Worm (Caenorhabditis elegans) whole organism, early embryonic: Measurements from ENCODE around the gene rga-3.
"Not testable (repeated sequence)": the region's sequence is repeated elsewhere in the genome, so short reads cannot be mapped to it uniquely, and the experiment has no call there.

Source experiments
- B0310.2 ChIP-seq: sonication (generic microtip); optimal IDR thresholded peaks from 2 replicates; lab custom pipeline; 2016; ENCODE audit warnings: mild to moderate bottlenecking, missing genetic modification characterization, missing compliant biosample characterization
- F13C5.2 ChIP-seq: sonication (generic microtip); optimal IDR thresholded peaks from 2 replicates; lab custom pipeline; 2017; ENCODE audit warnings: mild to moderate bottlenecking, missing genetic modification characterization, inconsistent platforms, missing compliant biosample characterization
- aly-1 ChIP-seq: sonication (generic microtip); optimal IDR thresholded peaks from 2 replicates; lab custom pipeline; 2016; ENCODE audit warnings: missing genetic modification characterization, missing compliant biosample characterization
- ama-1 ChIP-seq: fragments of 150-350 bp; optimal IDR thresholded peaks from 2 replicates; lab custom pipeline; 2014
- ceh-13 ChIP-seq: fragments of 200-800 bp; sonication (Bioruptor generic); optimal IDR thresholded peaks from 2 replicates; lab custom pipeline; 2018; ENCODE audit warnings: mild to moderate bottlenecking, missing genetic modification characterization, missing compliant biosample characterization
- ceh-36 ChIP-seq: sonication (generic microtip); optimal IDR thresholded peaks from 2 replicates; lab custom pipeline; 2016; ENCODE audit warnings: missing genetic modification characterization, inconsistent platforms, missing compliant biosample characterization
- ets-7 ChIP-seq: sonication (generic microtip); optimal IDR thresholded peaks from 2 replicates; lab custom pipeline; 2016; ENCODE audit warnings: missing genotype, missing genetic modification characterization, missing compliant biosample characterization
- flt-1 ChIP-seq: fragments of 200-800 bp; sonication (Bioruptor generic); IDR thresholded peaks from 2 replicates; pipeline ENCODE4 v1.3.6; 2022; ENCODE audit warnings: missing genetic modification characterization, missing compliant biosample characterization
- hmbx-1 ChIP-seq: sonication (generic microtip); optimal IDR thresholded peaks from 2 replicates; lab custom pipeline; 2016; ENCODE audit warnings: mild to moderate bottlenecking, missing genetic modification characterization, missing compliant biosample characterization
- hmg-4 ChIP-seq: fragments of 200-800 bp; sonication (Bioruptor generic); optimal IDR thresholded peaks from 2 replicates; lab custom pipeline; 2018; ENCODE audit warnings: mild to moderate bottlenecking, missing genetic modification characterization, missing compliant biosample characterization
- hnd-1 ChIP-seq: sonication (generic microtip); optimal IDR thresholded peaks from 2 replicates; lab custom pipeline; 2016; ENCODE audit warnings: missing genetic modification characterization, missing compliant biosample characterization
- pes-1 ChIP-seq: fragments of 200-800 bp; sonication (Bioruptor generic); IDR thresholded peaks from 2 replicates; pipeline ENCODE4 v1.3.6; 2022; ENCODE audit warnings: missing genetic modification reagents, missing genetic modification characterization, missing compliant biosample characterization
- scrt-1 ChIP-seq: fragments of 200-800 bp; sonication (Bioruptor generic); IDR thresholded peaks from 2 replicates; pipeline ENCODE4 v1.3.6; 2022; ENCODE audit warnings: missing genetic modification characterization, missing compliant biosample characterization
- sea-1 ChIP-seq: fragments of 200-800 bp; sonication (Bioruptor generic); conservative IDR thresholded peaks from 2 replicates; pipeline ENCODE4 v1.3.6; 2022; ENCODE audit warnings: missing genetic modification characterization, missing compliant biosample characterization
- tbx-11 ChIP-seq: fragments of 200-800 bp; sonication (Bioruptor generic); IDR thresholded peaks from 2 replicates; pipeline ENCODE4 v1.3.6; 2022; ENCODE audit warnings: missing genetic modification characterization, missing compliant biosample characterization
- tbx-37 ChIP-seq: fragments of 200-800 bp; sonication (Bioruptor generic); conservative IDR thresholded peaks from 2 replicates; pipeline ENCODE4 v1.3.6; 2022; ENCODE audit warnings: missing genetic modification reagents, missing genetic modification characterization, missing compliant biosample characterization
- tra-4 ChIP-seq: sonication (generic microtip); optimal IDR thresholded peaks from 2 replicates; lab custom pipeline; 2017; ENCODE audit warnings: missing genetic modification characterization, missing compliant biosample characterization

rga-3 gene

ce11 chrV:5746237-5746636, 28.6 kb downstream of the rga-3 start:
- TF ChIP-seq ets-7 (tag; lab: Kevin White, UChicago) (no peak), tbx-11 (GFP tag; lab: Robert Waterston, UW) (no peak), hnd-1 (no peak), flt-1 (GFP tag; lab: Robert Waterston, UW) (no peak), sea-1 (GFP tag; lab: Robert Waterston, UW) (no peak), hmg-4 (GFP tag; lab: Kevin White, UChicago) (no peak), hmbx-1 (tag; lab: Kevin White, UChicago) (no peak), F13C5.2 (tag; lab: Kevin White, UChicago) (no peak), ceh-36 (no peak), scrt-1 (GFP tag; lab: Robert Waterston, UW) (no peak), tra-4 (no peak), aly-1 (tag; lab: Kevin White, UChicago) (no peak), ama-1 (lab: Kevin White, UChicago) (no peak), B0310.2 (tag; lab: Kevin White, UChicago) (no peak), tbx-37 (no peak), ceh-13 (GFP tag; lab: Kevin White, UChicago) (no peak), pes-1 (no peak)

- TF ChIP-seq flt-1 (GFP tag; lab: Robert Waterston, UW): no peak
- TF ChIP-seq tra-4: no peak
- no peak for TF ChIP-seq B0310.2 (tag; lab: Kevin White, UChicago)
- no peak for TF ChIP-seq F13C5.2 (tag; lab: Kevin White, UChicago)
- TF ChIP-seq scrt-1 (GFP tag; lab: Robert Waterston, UW): no peak
- no peak for TF ChIP-seq ceh-36
Measured at ce11 chrV:5747519-5747918, 29.8 kb downstream of the rga-3 start, which contains the start of gene acds-10. acds-10 (plus strand) TSS chrV:5747819.

- TF ChIP-seq hmg-4 (GFP tag; lab: Kevin White, UChicago) (no peak), ets-7 (tag; lab: Kevin White, UChicago) (no peak), ceh-13 (GFP tag; lab: Kevin White, UChicago) (no peak), sea-1 (GFP tag; lab: Robert Waterston, UW) (no peak), hnd-1 (no peak), B0310.2 (tag; lab: Kevin White, UChicago) (no peak), ama-1 (lab: Kevin White, UChicago) (no peak), ceh-36 (no peak), pes-1 (no peak), F13C5.2 (tag; lab: Kevin White, UChicago) (no peak), hmbx-1 (tag; lab: Kevin White, UChicago) (no peak), tra-4 (no peak), aly-1 (tag; lab: Kevin White, UChicago) (no peak), tbx-37 (no peak)
Measured at ce11 chrV:5753432-5753831, 35.7 kb downstream of the rga-3 start, which contains the start of gene pgph-1. pgph-1 (minus strand) TSS chrV:5753532.

ce11 chrV:5755203-5755693, 37.6 kb downstream of the rga-3 start, which contains the start of gene K09H11.11:
K09H11.11 (minus strand) TSS chrV:5755253.
- not testable (repeated sequence) for TF ChIP-seq aly-1 (tag; lab: Kevin White, UChicago); hmbx-1 (tag; lab: Kevin White, UChicago); tbx-11 (GFP tag; lab: Robert Waterston, UW)

- TF ChIP-seq B0310.2 (tag; lab: Kevin White, UChicago): no peak
- no peak for TF ChIP-seq tbx-37
- TF ChIP-seq sea-1 (GFP tag; lab: Robert Waterston, UW): no peak
- no peak for TF ChIP-seq F13C5.2 (tag; lab: Kevin White, UChicago)
- no peak for TF ChIP-seq tra-4
- no peak for TF ChIP-seq ets-7 (tag; lab: Kevin White, UChicago)
- no peak for TF ChIP-seq flt-1 (GFP tag; lab: Robert Waterston, UW)
- TF ChIP-seq ceh-13 (GFP tag; lab: Kevin White, UChicago): no peak
- TF ChIP-seq ceh-36: no peak
- no peak for TF ChIP-seq pes-1
- TF ChIP-seq tbx-11 (GFP tag; lab: Robert Waterston, UW): no peak
- no peak for TF ChIP-seq ama-1 (lab: Kevin White, UChicago)
- TF ChIP-seq hnd-1: no peak
- TF ChIP-seq hmbx-1 (tag; lab: Kevin White, UChicago): no peak
- no peak for TF ChIP-seq aly-1 (tag; lab: Kevin White, UChicago)
- TF ChIP-seq scrt-1 (GFP tag; lab: Robert Waterston, UW): no peak
- no peak for TF ChIP-seq hmg-4 (GFP tag; lab: Kevin White, UChicago)
Measured at ce11 chrV:5756193-5756592, 38.5 kb downstream of the rga-3 start, which contains the start of gene C53A3.3. C53A3.3 (plus strand) TSS chrV:5756493.

- no peak for TF ChIP-seq ets-7 (tag; lab: Kevin White, UChicago)
- TF ChIP-seq ceh-13 (GFP tag; lab: Kevin White, UChicago): no peak
- no peak for TF ChIP-seq aly-1 (tag; lab: Kevin White, UChicago)
- no peak for TF ChIP-seq scrt-1 (GFP tag; lab: Robert Waterston, UW)
- TF ChIP-seq tbx-37: no peak
- no peak for TF ChIP-seq ceh-36
- no peak for TF ChIP-seq pes-1
- TF ChIP-seq hmg-4 (GFP tag; lab: Kevin White, UChicago): no peak
- no peak for TF ChIP-seq tra-4
- no peak for TF ChIP-seq hnd-1
- no peak for TF ChIP-seq F13C5.2 (tag; lab: Kevin White, UChicago)
- TF ChIP-seq flt-1 (GFP tag; lab: Robert Waterston, UW): no peak
- TF ChIP-seq hmbx-1 (tag; lab: Kevin White, UChicago): no peak
- no peak for TF ChIP-seq ama-1 (lab: Kevin White, UChicago)
Measured at ce11 chrV:5758780-5759179, 41.1 kb downstream of the rga-3 start, which contains the start of gene C53A3.4. C53A3.4 (minus strand) TSS chrV:5758880.

- TF ChIP-seq ceh-36: no peak
- no peak for TF ChIP-seq tra-4
- TF ChIP-seq sea-1 (GFP tag; lab: Robert Waterston, UW): no peak
- TF ChIP-seq hmg-4 (GFP tag; lab: Kevin White, UChicago): no peak
- TF ChIP-seq tbx-37: no peak
- no peak for TF ChIP-seq ceh-13 (GFP tag; lab: Kevin White, UChicago)
- no peak for TF ChIP-seq tbx-11 (GFP tag; lab: Robert Waterston, UW)
- no peak for TF ChIP-seq aly-1 (tag; lab: Kevin White, UChicago)
- TF ChIP-seq F13C5.2 (tag; lab: Kevin White, UChicago): no peak
- TF ChIP-seq flt-1 (GFP tag; lab: Robert Waterston, UW): no peak
- TF ChIP-seq ama-1 (lab: Kevin White, UChicago): no peak
- TF ChIP-seq ets-7 (tag; lab: Kevin White, UChicago): no peak
- no peak for TF ChIP-seq hmbx-1 (tag; lab: Kevin White, UChicago)
- TF ChIP-seq hnd-1: no peak
Measured at ce11 chrV:5760132-5760531, 42.4 kb downstream of the rga-3 start, which contains the start of gene C53A3.1. C53A3.1 (minus strand) TSS chrV:5760232.
